Worm (Caenorhabditis elegans) whole organism, L4/young adult: ENCODE data around the gene C50E10.1.

Experiments
- dao-5 ChIP-seq: sonication (generic microtip); optimal IDR thresholded peaks from 2 replicates; lab custom pipeline; 2016; ENCODE audit warnings: missing genotype, missing genetic modification characterization, moderate library complexity, missing compliant biosample characterization
- him-1 ChIP-seq: sonication (generic microtip); optimal IDR thresholded peaks from 2 replicates; lab custom pipeline; 2016; ENCODE audit warnings: missing genotype, missing genetic modification reagents, missing genetic modification characterization, missing compliant biosample characterization

DNA sequence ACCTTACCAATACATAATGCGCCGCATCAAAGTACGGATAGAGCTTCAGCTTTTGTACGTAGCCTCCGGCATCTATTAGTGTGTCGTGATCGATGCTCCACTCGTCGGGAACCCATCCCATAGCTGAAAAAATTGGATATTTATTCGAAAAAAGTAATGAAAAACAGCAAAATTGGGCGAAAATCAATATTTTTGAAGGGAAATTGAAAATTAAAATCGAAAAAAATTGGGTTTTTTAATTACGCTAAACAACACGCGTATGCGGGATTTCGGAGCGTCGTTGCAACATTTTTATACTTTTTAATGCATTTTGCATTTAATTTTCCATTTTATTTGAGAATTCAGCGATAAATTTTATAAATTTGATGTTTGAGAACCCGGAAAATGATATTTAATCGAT lies 23.0 kb downstream of the C50E10.1 start, which contains the start of the genes tric-1B.2 and Y57A10A.29:
- TF ChIP-seq him-1 (no peak), dao-5 (no peak)
